Worm (Caenorhabditis elegans) whole organism, early embryonic: Measurements from ENCODE around the gene art-1.
"Not testable (repeated sequence)": the region's sequence is repeated elsewhere in the genome, so short reads cannot be mapped to it uniquely, and the experiment has no call there.

ENCODE experiments used
- B0310.2 ChIP-seq: sonication (generic microtip); optimal IDR thresholded peaks from 2 replicates; lab custom pipeline; 2016; ENCODE audit warnings: mild to moderate bottlenecking, missing genetic modification characterization, missing compliant biosample characterization
- ama-1 ChIP-seq: fragments of 150-350 bp; optimal IDR thresholded peaks from 2 replicates; lab custom pipeline; 2014
- ceh-13 ChIP-seq: fragments of 200-800 bp; sonication (Bioruptor generic); optimal IDR thresholded peaks from 2 replicates; lab custom pipeline; 2018; ENCODE audit warnings: mild to moderate bottlenecking, missing genetic modification characterization, missing compliant biosample characterization
- ets-7 ChIP-seq: sonication (generic microtip); optimal IDR thresholded peaks from 2 replicates; lab custom pipeline; 2016; ENCODE audit warnings: missing genotype, missing genetic modification characterization, missing compliant biosample characterization
- flt-1 ChIP-seq: fragments of 200-800 bp; sonication (Bioruptor generic); IDR thresholded peaks from 2 replicates; pipeline ENCODE4 v1.3.6; 2022; ENCODE audit warnings: missing genetic modification characterization, missing compliant biosample characterization
- hmg-4 ChIP-seq: fragments of 200-800 bp; sonication (Bioruptor generic); optimal IDR thresholded peaks from 2 replicates; lab custom pipeline; 2018; ENCODE audit warnings: mild to moderate bottlenecking, missing genetic modification characterization, missing compliant biosample characterization
- hnd-1 ChIP-seq: sonication (generic microtip); optimal IDR thresholded peaks from 2 replicates; lab custom pipeline; 2016; ENCODE audit warnings: missing genetic modification characterization, missing compliant biosample characterization
- pes-1 ChIP-seq: fragments of 200-800 bp; sonication (Bioruptor generic); IDR thresholded peaks from 2 replicates; pipeline ENCODE4 v1.3.6; 2022; ENCODE audit warnings: missing genetic modification reagents, missing genetic modification characterization, missing compliant biosample characterization
- scrt-1 ChIP-seq: fragments of 200-800 bp; sonication (Bioruptor generic); IDR thresholded peaks from 2 replicates; pipeline ENCODE4 v1.3.6; 2022; ENCODE audit warnings: missing genetic modification characterization, missing compliant biosample characterization
- sea-1 ChIP-seq: fragments of 200-800 bp; sonication (Bioruptor generic); conservative IDR thresholded peaks from 2 replicates; pipeline ENCODE4 v1.3.6; 2022; ENCODE audit warnings: missing genetic modification characterization, missing compliant biosample characterization
- tbx-37 ChIP-seq: fragments of 200-800 bp; sonication (Bioruptor generic); conservative IDR thresholded peaks from 2 replicates; pipeline ENCODE4 v1.3.6; 2022; ENCODE audit warnings: missing genetic modification reagents, missing genetic modification characterization, missing compliant biosample characterization
- tra-4 ChIP-seq: sonication (generic microtip); optimal IDR thresholded peaks from 2 replicates; lab custom pipeline; 2017; ENCODE audit warnings: missing genetic modification characterization, missing compliant biosample characterization

ce11 chrII:6982949-6983348 lies 10.9 kb upstream of the art-1 start:
- not testable (repeated sequence) for TF ChIP-seq ets-7; ama-1 (lab: Kevin White, UChicago); pes-1; tra-4 (tag; lab: Kevin White, UChicago); B0310.2 (tag; lab: Kevin White, UChicago); hnd-1 (tag; lab: Kevin White, UChicago); flt-1 (GFP tag; lab: Robert Waterston, UW); sea-1; ceh-13 (GFP tag; lab: Kevin White, UChicago); hmg-4 (GFP tag; lab: Kevin White, UChicago)
- TF ChIP-seq tbx-37 (GFP tag; lab: Robert Waterston, UW) (0 out of 2 replicates have a peak, but pooled peaks have one; percentile 44), scrt-1 (GFP tag; lab: Robert Waterston, UW) (peak; percentile 66; the same call in 1 of the 2 replicates)
